Fruit fly (Drosophila melanogaster): ENCODE measurements around the gene ush.

ush gene

dm6 chr2L:487719-488547, 11.9 kb downstream of the ush start (continued):
- TF ChIP-seq gfzf (GFP tag; optimal IDR thresholded peaks at IDR 0.05) (no peak), bcd (GFP tag; optimal IDR thresholded peaks at IDR 0.05) (peak; percentile 11), nmo (GFP tag; optimal IDR thresholded peaks at IDR 0.05) (peak; percentile 29), tgo (GFP tag; IDR thresholded peaks at IDR 0.05) (0 out of 3 replicates have a peak, but pooled peaks have one; percentile 20), Ptx1 (GFP tag; IDR thresholded peaks at IDR 0.05) (no peak), phol (tag; optimal IDR thresholded peaks at IDR 0.05) (peak; percentile 47), CG12659 (GFP tag; optimal IDR thresholded peaks at IDR 0.05) (no peak), unpg (GFP tag; optimal IDR thresholded peaks at IDR 0.05) (peak; percentile 30), onecut (GFP tag; IDR thresholded peaks at IDR 0.05) (0 out of 2 replicates have a peak, but pooled peaks have one; percentile 3), CG10979 (tag; optimal IDR thresholded peaks at IDR 0.05) (peak; percentile 39), CG30431 (GFP tag; optimal IDR thresholded peaks at IDR 0.05) (peak; percentile 17), gro (GFP tag; optimal IDR thresholded peaks at IDR 0.05) (peak; percentile 20), en (GFP tag; optimal IDR thresholded peaks at IDR 0.05) (peak; percentile 1), mld (GFP tag; IDR thresholded peaks at IDR 0.05; ENCODE audit: partially characterized antibody) (0 out of 3 replicates have a peak, but pooled peaks have one; percentile 8), Ets65A (GFP tag) (peak; percentile 54), CG10147 (GFP tag; optimal IDR thresholded peaks at IDR 0.05) (peak; percentile 27), vfl (GFP tag; optimal IDR thresholded peaks at IDR 0.05) (peak; percentile 10), sug (tag; optimal IDR thresholded peaks at IDR 0.05) (peak; percentile 5), Rfx (GFP tag; IDR thresholded peaks at IDR 0.05) (0 out of 2 replicates have a peak, but pooled peaks have one; percentile 41), ara (GFP tag; IDR thresholded peaks at IDR 0.05) (no peak; the same call in 1 of the 2 replicates), lmd (GFP tag; IDR thresholded peaks at IDR 0.05) (peak; percentile 45; the same call in 1 of the 2 replicates), CG14710 (tag; optimal IDR thresholded peaks at IDR 0.05) (peak; percentile 6), CG18619 (GFP tag; optimal IDR thresholded peaks at IDR 0.05) (no peak), CG2712 (tag; optimal IDR thresholded peaks at IDR 0.05) (peak; percentile 26), BtbVII (GFP tag; optimal IDR thresholded peaks at IDR 0.05) (peak; percentile 14), CG15269 (tag; optimal IDR thresholded peaks at IDR 0.05) (peak; percentile 47), CG11723 (GFP tag; optimal IDR thresholded peaks at IDR 0.05) (no peak), CG15011 (GFP tag; optimal IDR thresholded peaks at IDR 0.05) (no peak), CG4424 (GFP tag; optimal IDR thresholded peaks at IDR 0.05) (peak; percentile 26), CG9437 (GFP tag; optimal IDR thresholded peaks at IDR 0.05) (peak; percentile 16), Pdp1 (GFP tag; optimal IDR thresholded peaks at IDR 0.05) (peak; percentile 25 to 28), slp2 (GFP tag; optimal IDR thresholded peaks at IDR 0.05) (peak; percentile 9), CG13424 (tag; optimal IDR thresholded peaks at IDR 0.05) (peak; percentile 50), twi (tag; optimal IDR thresholded peaks at IDR 0.05) (peak; percentile 0), Atf-2 (GFP tag; optimal IDR thresholded peaks at IDR 0.05) (peak; percentile 31), odd (GFP tag; optimal IDR thresholded peaks at IDR 0.05) (peak; percentile 54), CG2120 (GFP tag; optimal IDR thresholded peaks at IDR 0.05) (peak; percentile 19), Nf-YC (tag; optimal IDR thresholded peaks at IDR 0.05) (peak; percentile 1), kay (GFP tag; optimal IDR thresholded peaks at IDR 0.05) (no peak), Hr3 (GFP tag; optimal IDR thresholded peaks at IDR 0.05) (peak; percentile 20), so (GFP tag; IDR thresholded peaks at IDR 0.05) (no peak; the same call in 2 of the 3 replicates), ase (GFP tag; IDR thresholded peaks at IDR 0.05) (peak; percentile 32; the same call in 1 of the 3 replicates), CG8388 (GFP tag; optimal IDR thresholded peaks at IDR 0.05) (no peak), CG11456 (GFP tag; IDR thresholded peaks at IDR 0.05) (0 out of 3 replicates have a peak, but pooled peaks have one; percentile 63), gem (tag; optimal IDR thresholded peaks at IDR 0.05) (peak; percentile 66), CG2116 (GFP tag; optimal IDR thresholded peaks at IDR 0.05) (peak; percentile 3), CG30020 (tag; optimal IDR thresholded peaks at IDR 0.05) (no peak), H2.0 (GFP tag; IDR thresholded peaks at IDR 0.05) (no peak)

Data from whole organism, embryonic.